Fruit fly (Drosophila melanogaster): ENCODE results near the gene CG12576.

The CG12576 gene

DNA sequence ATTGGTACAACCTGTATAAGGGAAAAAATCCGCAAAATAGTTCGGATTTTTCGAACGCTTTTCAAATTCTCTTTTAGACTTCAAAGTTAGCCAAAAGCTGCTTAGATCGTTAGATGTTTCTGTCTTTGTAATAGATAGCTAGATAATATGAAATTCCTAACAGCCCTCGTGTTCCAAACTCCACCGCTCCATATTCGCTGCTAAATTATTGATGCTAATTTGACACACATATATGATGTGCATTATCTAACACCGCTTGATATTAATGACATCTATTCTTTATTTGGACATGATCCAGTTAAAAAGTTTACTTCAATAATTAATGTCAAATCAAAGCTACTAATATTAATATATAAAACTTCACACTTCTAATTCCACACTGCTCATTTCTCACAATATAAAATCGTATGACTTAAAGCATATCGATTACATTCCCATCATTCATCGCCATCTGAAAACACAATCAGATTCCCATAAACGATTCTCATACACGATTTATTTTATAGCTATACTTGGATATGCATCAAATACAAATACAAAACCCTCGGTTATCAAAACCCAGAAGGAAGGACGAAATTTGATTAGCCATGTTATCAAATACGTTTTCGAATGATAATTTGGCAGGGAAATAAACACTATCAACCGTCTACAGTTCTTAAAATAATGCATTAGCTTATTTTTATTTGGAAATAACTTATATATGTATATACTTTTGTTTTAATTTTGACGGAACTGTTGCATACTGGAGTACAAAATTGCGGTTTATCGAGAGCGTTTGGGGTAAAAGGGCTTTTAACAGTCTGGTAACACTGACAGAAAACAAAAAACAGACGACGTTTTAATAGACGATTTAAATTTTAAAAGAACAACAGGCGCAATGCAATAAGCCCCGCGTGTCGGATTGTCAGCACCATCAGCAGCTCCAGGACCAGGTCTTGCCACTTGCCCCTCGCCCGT lies 37.9 kb downstream of the CG12576 start, which contains the start of gene CG14621 (continued):
- no peak for TF ChIP-seq CG17612 (GFP tag; IDR thresholded peaks at IDR 0.05)
- peak; percentile 88 for TF ChIP-seq CG30020 (tag; optimal IDR thresholded peaks at IDR 0.05)
- TF ChIP-seq NC2β (GFP tag; optimal IDR thresholded peaks at IDR 0.05) = no peak
- TF ChIP-seq CG2129 (GFP tag; IDR thresholded peaks at IDR 0.05; ENCODE audit: partially characterized antibody) = no peak
- TF ChIP-seq MTF-1 (GFP tag; optimal IDR thresholded peaks at IDR 0.05; ENCODE audit: borderline replicate concordance) = no peak
- TF ChIP-seq H15 (GFP tag; IDR thresholded peaks at IDR 0.05) = no peak
- no peak for TF ChIP-seq fd102C (GFP tag; optimal IDR thresholded peaks at IDR 0.05)
- TF ChIP-seq pnt (GFP tag; optimal IDR thresholded peaks at IDR 0.05) = no peak
- no peak for TF ChIP-seq CG6175 (GFP tag; IDR thresholded peaks at IDR 0.05)
- peak; percentile 35; the same call in 1 of the 2 replicates for TF ChIP-seq CG9932 (GFP tag; IDR thresholded peaks at IDR 0.05)
- TF ChIP-seq ase (GFP tag; IDR thresholded peaks at IDR 0.05) = no peak
- TF ChIP-seq mam (GFP tag; optimal IDR thresholded peaks at IDR 0.05) = no peak
- no peak for TF ChIP-seq CG10274 (GFP tag; optimal IDR thresholded peaks at IDR 0.05)
- no peak for TF ChIP-seq CG33557 (GFP tag; optimal IDR thresholded peaks at IDR 0.05)
- no peak for TF ChIP-seq ind (GFP tag; optimal IDR thresholded peaks at IDR 0.05)
- peak; percentile 32 for TF ChIP-seq Dp (GFP tag; optimal IDR thresholded peaks at IDR 0.05)
- no peak for TF ChIP-seq CG6854 (GFP tag; optimal IDR thresholded peaks at IDR 0.05)
- no peak for TF ChIP-seq twi (tag; optimal IDR thresholded peaks at IDR 0.05)
- peak; percentile 41 for TF ChIP-seq stwl (tag; optimal IDR thresholded peaks at IDR 0.05)
- TF ChIP-seq CG15269 (tag; optimal IDR thresholded peaks at IDR 0.05) = no peak
- no peak for TF ChIP-seq Lpt (GFP tag; optimal IDR thresholded peaks at IDR 0.05)
- peak; percentile 19 for TF ChIP-seq Lhr (GFP tag; optimal IDR thresholded peaks at IDR 0.05)
- TF ChIP-seq al (GFP tag; IDR thresholded peaks at IDR 0.05) = no peak
- TF ChIP-seq sim (GFP tag; IDR thresholded peaks at IDR 0.05) = no peak
- no peak for TF ChIP-seq GATAe (GFP tag; conservative IDR thresholded peaks at IDR 0.05)
- TF ChIP-seq knrl (GFP tag; IDR thresholded peaks at IDR 0.05; ENCODE audit: partially characterized antibody) = peak; percentile 45; the same call in 2 of the 3 replicates
- no peak for TF ChIP-seq CG15073 (GFP tag; optimal IDR thresholded peaks at IDR 0.05)
- no peak for TF ChIP-seq pb (GFP tag; optimal IDR thresholded peaks at IDR 0.05)
- no peak for TF ChIP-seq CG17328 (GFP tag; IDR thresholded peaks at IDR 0.05)
- no peak for TF ChIP-seq H2.0 (GFP tag; IDR thresholded peaks at IDR 0.05)
- TF ChIP-seq zen (tag; optimal IDR thresholded peaks at IDR 0.05) = peak; percentile 38
- TF ChIP-seq Sox100B (GFP tag; optimal IDR thresholded peaks at IDR 0.05) = no peak
- no peak for TF ChIP-seq Ravus (GFP tag; IDR thresholded peaks at IDR 0.05)
- peak; percentile 57 for TF ChIP-seq gfzf (GFP tag; optimal IDR thresholded peaks at IDR 0.05)
- TF ChIP-seq Dbx (GFP tag; IDR thresholded peaks at IDR 0.05) = no peak
- no peak for TF ChIP-seq kay (GFP tag; optimal IDR thresholded peaks at IDR 0.05)
- no peak for TF ChIP-seq ci (GFP tag; IDR thresholded peaks at IDR 0.05)
- TF ChIP-seq jigr1 (GFP tag; IDR thresholded peaks at IDR 0.05) = no peak
- no peak for TF ChIP-seq CG8944 (GFP tag; optimal IDR thresholded peaks at IDR 0.05)
- no peak for TF ChIP-seq Max (GFP tag; optimal IDR thresholded peaks at IDR 0.05)
- TF ChIP-seq ewg (GFP tag; optimal IDR thresholded peaks at IDR 0.05) = no peak
- TF ChIP-seq CG30431 (GFP tag; optimal IDR thresholded peaks at IDR 0.05) = no peak
- TF ChIP-seq CG9437 (GFP tag; optimal IDR thresholded peaks at IDR 0.05) = no peak
- TF ChIP-seq Dad (GFP tag; optimal IDR thresholded peaks at IDR 0.05) = no peak
- no peak for TF ChIP-seq Ptx1 (GFP tag; IDR thresholded peaks at IDR 0.05)
- TF ChIP-seq ash1 (GFP tag; optimal IDR thresholded peaks at IDR 0.05) = no peak
- TF ChIP-seq CG4820 (GFP tag; optimal IDR thresholded peaks at IDR 0.05) = no peak
- TF ChIP-seq Dip2 (GFP tag; IDR thresholded peaks at IDR 0.05) = no peak
- TF ChIP-seq dpn (GFP tag; optimal IDR thresholded peaks at IDR 0.05) = no peak
- no peak for TF ChIP-seq Rfx (GFP tag; IDR thresholded peaks at IDR 0.05)

Data from whole organism, embryonic.